Worm (Caenorhabditis elegans) whole organism, L1 larva: ENCODE results near the gene ire-1.

Source experiments
- C16A3.4 ChIP-seq: fragments of 150-350 bp; optimal IDR thresholded peaks from 2 replicates; lab custom pipeline; 2014; ENCODE audit warnings: missing biosample characterization, missing genetic modification characterization
- C34B4.2 ChIP-seq: sonication (generic microtip); optimal IDR thresholded peaks from 2 replicates; lab custom pipeline; 2017; ENCODE audit warnings: mild to moderate bottlenecking, missing genetic modification characterization, missing compliant biosample characterization
- aha-1 ChIP-seq: fragments of 150-350 bp; optimal IDR thresholded peaks from 2 replicates; lab custom pipeline; 2014; ENCODE audit warnings: missing biosample characterization, missing genetic modification characterization
- alr-1 ChIP-seq: fragments of 200-800 bp; sonication (Bioruptor generic); optimal IDR thresholded peaks from 2 replicates; lab custom pipeline; 2018; ENCODE audit warnings: borderline replicate concordance, mild to moderate bottlenecking, missing genetic modification characterization, missing compliant biosample characterization
- ama-1 ChIP-seq: fragments of 150-350 bp; optimal IDR thresholded peaks from 2 replicates; lab custom pipeline; 2014
- blmp-1 ChIP-seq: fragments of 150-350 bp; optimal IDR thresholded peaks from 2 replicates; lab custom pipeline; 2014; ENCODE audit warnings: missing biosample characterization, missing genetic modification characterization
- ceh-8 ChIP-seq: fragments of 200-800 bp; sonication (Bioruptor generic); optimal IDR thresholded peaks from 2 replicates; lab custom pipeline; 2018; ENCODE audit warnings: mild to moderate bottlenecking, missing genetic modification characterization, moderate library complexity, missing compliant biosample characterization
- ceh-82 ChIP-seq, 3 experiments: fragments of 150-350 bp in 1 of 3; sonication (generic microtip) in 2 of 3; optimal IDR thresholded peaks; 2 replicates each; lab custom pipeline; 2014 to 2017; ENCODE audit warnings: missing biosample characterization in 3 of 3, missing genetic modification characterization in 3 of 3
- ceh-88 ChIP-seq: fragments of 200-800 bp; sonication (Bioruptor generic); IDR thresholded peaks from 2 replicates; pipeline ENCODE4 v1.3.6; 2022; ENCODE audit warnings: missing genetic modification characterization, missing compliant biosample characterization
- ces-1 ChIP-seq: fragments of 150-350 bp; optimal IDR thresholded peaks from 2 replicates; lab custom pipeline; 2014; ENCODE audit warnings: missing biosample characterization, missing genetic modification reagents, missing genetic modification characterization
- efl-3 ChIP-seq: fragments of 200-800 bp; sonication (Bioruptor generic); optimal IDR thresholded peaks from 2 replicates; lab custom pipeline; 2018; ENCODE audit warnings: mild to moderate bottlenecking, missing genetic modification characterization, missing compliant biosample characterization
- egl-13 ChIP-seq: sonication (generic microtip); optimal IDR thresholded peaks from 2 replicates; lab custom pipeline; 2016; ENCODE audit warnings: missing genotype, missing genetic modification reagents, missing genetic modification characterization, missing compliant biosample characterization
- egl-27 ChIP-seq, 2 experiments: fragments of 150-350 bp in 1 of 2; sonication (generic microtip); optimal IDR thresholded peaks; 3 replicates each; lab custom pipeline; 2017 to 2018; ENCODE audit warnings: missing biosample characterization in 2 of 2, missing genetic modification characterization in 2 of 2, missing genetic modification reagents in 2 of 2
- elt-2 ChIP-seq: sonication (generic microtip); optimal IDR thresholded peaks from 2 replicates; lab custom pipeline; 2016; ENCODE audit warnings: missing genetic modification characterization, mild to moderate bottlenecking, inconsistent platforms, missing compliant biosample characterization, missing genetic modification reagents
- ets-5 ChIP-seq: fragments of 200-800 bp; sonication (Bioruptor generic); IDR thresholded peaks from 2 replicates; pipeline ENCODE4 v1.3.6; 2022; ENCODE audit warnings: missing genetic modification characterization, missing compliant biosample characterization
- fkh-4 ChIP-seq: sonication (generic microtip); optimal IDR thresholded peaks from 2 replicates; lab custom pipeline; 2016; ENCODE audit warnings: missing compliant biosample characterization, missing genetic modification characterization, borderline replicate concordance
- fkh-8 ChIP-seq: sonication (generic microtip); optimal IDR thresholded peaks from 2 replicates; lab custom pipeline; 2016; ENCODE audit warnings: mild to moderate bottlenecking, missing genetic modification characterization, missing compliant biosample characterization
- fos-1 ChIP-seq: fragments of 150-350 bp; optimal IDR thresholded peaks from 2 replicates; lab custom pipeline; 2014; ENCODE audit warnings: missing biosample characterization, missing genetic modification characterization
- jun-1 ChIP-seq: fragments of 150-350 bp; optimal IDR thresholded peaks from 2 replicates; lab custom pipeline; 2014; ENCODE audit warnings: missing biosample characterization, missing genetic modification reagents, missing genetic modification characterization
- lsy-2 ChIP-seq, 2 experiments: fragments of 150-350 bp; optimal IDR thresholded peaks; 2 replicates each; lab custom pipeline; 2014; ENCODE audit warnings: missing biosample characterization in 2 of 2, missing genetic modification characterization in 2 of 2
- mef-2 ChIP-seq: fragments of 150-350 bp; optimal IDR thresholded peaks from 2 replicates; lab custom pipeline; 2014; ENCODE audit warnings: missing biosample characterization, missing genetic modification characterization
- mep-1 ChIP-seq: fragments of 150-350 bp; optimal IDR thresholded peaks from 2 replicates; lab custom pipeline; 2014; ENCODE audit warnings: missing biosample characterization, missing genetic modification characterization
- nhr-11 ChIP-seq: fragments of 150-350 bp; optimal IDR thresholded peaks from 2 replicates; lab custom pipeline; 2014; ENCODE audit warnings: missing biosample characterization, missing genetic modification characterization
- nhr-12 ChIP-seq: sonication (generic microtip); optimal IDR thresholded peaks from 2 replicates; lab custom pipeline; 2017; ENCODE audit warnings: missing biosample characterization, missing genetic modification characterization
- nhr-19 ChIP-seq: fragments of 200-800 bp; sonication (Bioruptor generic); conservative IDR thresholded peaks from 2 replicates; pipeline ENCODE4 v1.3.6; 2022; ENCODE audit warnings: missing genetic modification characterization, missing compliant biosample characterization
- nhr-20 ChIP-seq: sonication (generic microtip); optimal IDR thresholded peaks from 2 replicates; lab custom pipeline; 2016; ENCODE audit warnings: mild to moderate bottlenecking, missing genetic modification characterization, missing compliant biosample characterization
- nhr-28 ChIP-seq: fragments of 150-350 bp; optimal IDR thresholded peaks from 2 replicates; lab custom pipeline; 2014; ENCODE audit warnings: missing biosample characterization, missing genetic modification characterization
- nhr-47 ChIP-seq: sonication (generic microtip); optimal IDR thresholded peaks from 2 replicates; lab custom pipeline; 2016; ENCODE audit warnings: mild to moderate bottlenecking, missing genetic modification characterization, moderate library complexity, missing compliant biosample characterization
- nhr-76 ChIP-seq: sonication (generic microtip); optimal IDR thresholded peaks from 2 replicates; lab custom pipeline; 2017; ENCODE audit warnings: missing biosample characterization, missing genetic modification characterization
- nhr-85 ChIP-seq: sonication (generic microtip); peaks from one replicate; lab custom pipeline; 2016; ENCODE audit warnings: missing genetic modification characterization, inconsistent platforms, missing compliant biosample characterization
- nhr-90 ChIP-seq: sonication (generic microtip); optimal IDR thresholded peaks from 2 replicates; lab custom pipeline; 2016; ENCODE audit warnings: mild to moderate bottlenecking, missing genetic modification characterization, missing compliant biosample characterization; ENCODE audit not compliant: poor library complexity
- pag-3 ChIP-seq: sonication (generic microtip); optimal IDR thresholded peaks from 2 replicates; lab custom pipeline; 2017; ENCODE audit warnings: missing genetic modification characterization, mild to moderate bottlenecking, missing compliant biosample characterization, antibody characterized with exemption, borderline replicate concordance; ENCODE audit not compliant: insufficient read depth
- snu-23 ChIP-seq: sonication (generic microtip); optimal IDR thresholded peaks from 2 replicates; lab custom pipeline; 2016; ENCODE audit warnings: missing genetic modification characterization, missing compliant biosample characterization
- sox-4 ChIP-seq: sonication (generic microtip); optimal IDR thresholded peaks from 2 replicates; lab custom pipeline; 2016; ENCODE audit warnings: missing genetic modification characterization, missing compliant biosample characterization
- tbx-2 ChIP-seq: sonication (generic microtip); optimal IDR thresholded peaks from 2 replicates; lab custom pipeline; 2016; ENCODE audit warnings: missing genetic modification characterization, missing compliant biosample characterization
- tlp-1 ChIP-seq: fragments of 150-350 bp; optimal IDR thresholded peaks from 2 replicates; lab custom pipeline; 2014; ENCODE audit warnings: missing biosample characterization, missing genetic modification characterization
- unc-130 ChIP-seq: fragments of 150-350 bp; optimal IDR thresholded peaks from 2 replicates; lab custom pipeline; 2017; ENCODE audit warnings: missing biosample characterization, missing genetic modification characterization, inconsistent platforms
- unc-30 ChIP-seq: sonication (generic microtip); optimal IDR thresholded peaks from 2 replicates; lab custom pipeline; 2017; ENCODE audit warnings: missing biosample characterization, missing genetic modification characterization
- unc-62 ChIP-seq: fragments of 150-350 bp; optimal IDR thresholded peaks from 2 replicates; lab custom pipeline; 2014; ENCODE audit warnings: missing biosample characterization, missing genetic modification reagents, missing genetic modification characterization
- unc-86 ChIP-seq: sonication (generic microtip); optimal IDR thresholded peaks from 2 replicates; lab custom pipeline; 2016; ENCODE audit warnings: missing genetic modification characterization, missing compliant biosample characterization
- unc-98 ChIP-seq: fragments of 200-800 bp; sonication (Bioruptor generic); IDR thresholded peaks from 2 replicates; pipeline ENCODE4 v1.3.6; 2022; ENCODE audit warnings: missing genetic modification characterization, missing compliant biosample characterization
- vab-15 ChIP-seq: sonication (generic microtip); optimal IDR thresholded peaks from 2 replicates; lab custom pipeline; 2017; ENCODE audit warnings: missing genotype, mild to moderate bottlenecking, missing genetic modification characterization, missing compliant biosample characterization
- zag-1 ChIP-seq: fragments of 150-350 bp; optimal IDR thresholded peaks from 2 replicates; lab custom pipeline; 2014; ENCODE audit warnings: missing biosample characterization, missing genetic modification characterization
- ztf-4 ChIP-seq: fragments of 150-350 bp; optimal IDR thresholded peaks from 2 replicates; lab custom pipeline; 2014; ENCODE audit warnings: missing biosample characterization, missing genetic modification characterization

The ire-1 gene

ce11 chrII:8104998-8105397, 19.7 kb downstream of the ire-1 start, which contains the start of gene sfxn-5 (continued):
- TF ChIP-seq nhr-90 (tag; lab: Kevin White, UChicago) (no peak), tlp-1 (no peak), mef-2 (tag; lab: Kevin White, UChicago) (no peak), mep-1 (tag; lab: Kevin White, UChicago) (peak; percentile 73), ama-1 (lab: Kevin White, UChicago) (no peak), C16A3.4 (tag; lab: Kevin White, UChicago) (no peak), unc-130 (tag; lab: Kevin White, UChicago) (peak; percentile 23), nhr-11 (tag; lab: Kevin White, UChicago) (no peak), ceh-8 (GFP tag; lab: Kevin White, UChicago) (no peak), unc-86 (tag; lab: Kevin White, UChicago) (no peak), nhr-47 (tag; lab: Kevin White, UChicago) (no peak), ces-1 (GFP tag; lab: Kevin White, UChicago) (no peak), nhr-76 (no peak), vab-15 (tag; lab: Kevin White, UChicago) (no peak), nhr-20 (tag; lab: Kevin White, UChicago) (peak; percentile 20), ztf-4 (tag; lab: Kevin White, UChicago) (no peak), fos-1 (tag; lab: Kevin White, UChicago) (peak; percentile 11), unc-98 (no peak), efl-3 (GFP tag; lab: Kevin White, UChicago) (no peak), pag-3 (tag; lab: Kevin White, UChicago) (peak; percentile 34), blmp-1 (peak; percentile 90), nhr-12 (tag; lab: Kevin White, UChicago) (no peak), nhr-28 (no peak), aha-1 (tag; lab: Kevin White, UChicago) (no peak), unc-62 (GFP tag; lab: Kevin White, UChicago) (no peak), tbx-2 (tag; lab: Kevin White, UChicago) (no peak), nhr-85 (tag; lab: Kevin White, UChicago) (peak; percentile 54), lsy-2 (tag; optimal IDR thresholded peaks at IDR 0.05; lab: Kevin White, UChicago) (peak; percentile 2 to 63), egl-27 (tag; optimal IDR thresholded peaks at IDR 0.05; lab: Kevin White, UChicago) (no peak), egl-13 (tag; lab: Kevin White, UChicago) (no peak), zag-1 (tag; lab: Kevin White, UChicago) (no peak), snu-23 (GFP tag; lab: Kevin White, UChicago) (peak; percentile 59)

ce11 chrII:8102041-8102440, 22.7 kb downstream of the ire-1 start, which contains the start of gene sre-2:
TSS of gene sre-2 (minus strand) at chrII:8102141.
- TF ChIP-seq ets-5 (GFP tag; lab: Robert Waterston, UW): no peak
- TF ChIP-seq jun-1 (tag; lab: Kevin White, UChicago): no peak
- TF ChIP-seq unc-30 (tag; lab: Kevin White, UChicago): no peak
- no peak for TF ChIP-seq nhr-90 (tag; lab: Kevin White, UChicago)
- no peak for TF ChIP-seq elt-2 (tag; lab: Kevin White, UChicago)
- no peak for TF ChIP-seq unc-130 (tag; lab: Kevin White, UChicago)
- no peak for TF ChIP-seq nhr-47 (tag; lab: Kevin White, UChicago)
- TF ChIP-seq alr-1 (tag; lab: Kevin White, UChicago): no peak
- no peak for TF ChIP-seq nhr-85 (tag; lab: Kevin White, UChicago)
- no peak for TF ChIP-seq fkh-4 (tag; lab: Kevin White, UChicago)
- TF ChIP-seq nhr-19 (GFP tag; lab: Robert Waterston, UW): no peak
- TF ChIP-seq C34B4.2 (tag; lab: Kevin White, UChicago): no peak
- TF ChIP-seq ceh-82 (tag; optimal IDR thresholded peaks at IDR 0.05; lab: Kevin White, UChicago): no peak
- no peak for TF ChIP-seq ceh-88 (GFP tag; lab: Robert Waterston, UW)
- no peak for TF ChIP-seq sox-4
- TF ChIP-seq zag-1 (tag; lab: Kevin White, UChicago): no peak
- no peak for TF ChIP-seq aha-1 (tag; lab: Kevin White, UChicago)
- no peak for TF ChIP-seq ztf-4 (tag; lab: Kevin White, UChicago)
- no peak for TF ChIP-seq fkh-8
- no peak for TF ChIP-seq ces-1 (GFP tag; lab: Kevin White, UChicago)
